Fruit fly (Drosophila melanogaster): Measurements from ENCODE around the gene Ip259.

The Ip259 gene

DNA sequence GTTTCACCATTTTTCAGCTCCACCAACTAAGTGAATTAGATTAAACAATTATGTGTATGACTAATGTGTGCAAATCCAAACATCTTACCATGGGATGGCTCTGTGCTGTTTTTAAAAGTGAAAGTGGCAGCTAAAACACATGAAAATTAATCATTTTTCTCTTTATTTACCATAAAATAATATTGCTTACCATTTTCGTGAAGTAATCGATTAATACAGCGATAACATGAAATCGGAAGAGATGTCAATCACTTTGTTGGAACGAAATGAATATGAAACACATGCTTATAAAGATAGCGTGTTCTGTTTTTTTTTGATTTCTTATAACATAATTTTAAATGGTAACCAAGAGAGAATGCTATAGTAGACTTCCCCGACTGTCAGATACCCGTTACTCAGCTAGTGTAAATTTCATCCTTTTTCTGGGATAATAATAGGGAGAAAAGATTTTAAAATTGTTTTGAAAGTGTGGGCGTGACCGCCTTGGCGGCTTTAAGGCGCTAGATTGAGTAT is 4.3 kb upstream of the Ip259 start (continued):
- TF ChIP-seq CG11456 (GFP tag; IDR thresholded peaks at IDR 0.05): no peak
- no peak for TF ChIP-seq tap (tag; optimal IDR thresholded peaks at IDR 0.05)
- TF ChIP-seq Sox100B (GFP tag; optimal IDR thresholded peaks at IDR 0.05): peak; percentile 3
- TF ChIP-seq CG2199 (GFP tag; IDR thresholded peaks at IDR 0.05): no peak
- no peak for TF ChIP-seq ap (GFP tag; IDR thresholded peaks at IDR 0.05)
- TF ChIP-seq wdn (GFP tag; IDR thresholded peaks at IDR 0.05): no peak
- no peak for TF ChIP-seq gfzf (GFP tag; optimal IDR thresholded peaks at IDR 0.05)
- TF ChIP-seq NK7.1 (GFP tag; optimal IDR thresholded peaks at IDR 0.05): no peak
- TF ChIP-seq CG32772 (GFP tag; IDR thresholded peaks at IDR 0.05): no peak
- TF ChIP-seq HLH3B (GFP tag; IDR thresholded peaks at IDR 0.05): no peak
- TF ChIP-seq sna (GFP tag; IDR thresholded peaks at IDR 0.05; ENCODE audit: partially characterized antibody): peak; percentile 58; the same call in 1 of the 2 replicates
- TF ChIP-seq zen2 (GFP tag; IDR thresholded peaks at IDR 0.05; ENCODE audit: partially characterized antibody): no peak
- no peak for TF ChIP-seq Aef1 (GFP tag; IDR thresholded peaks at IDR 0.05)
- TF ChIP-seq CG9609 (GFP tag; optimal IDR thresholded peaks at IDR 0.05): no peak
- no peak for TF ChIP-seq CG7786 (GFP tag; optimal IDR thresholded peaks at IDR 0.05)
- no peak for TF ChIP-seq ase (GFP tag; IDR thresholded peaks at IDR 0.05)
- peak; percentile 54 for TF ChIP-seq MESR4 (GFP tag; optimal IDR thresholded peaks at IDR 0.05)
- TF ChIP-seq mam (GFP tag; optimal IDR thresholded peaks at IDR 0.05): peak; percentile 25
- TF ChIP-seq Deaf1 (tag; optimal IDR thresholded peaks at IDR 0.05): no peak
- no peak for TF ChIP-seq run (tag; optimal IDR thresholded peaks at IDR 0.05)
- no peak for TF ChIP-seq CG5245 (GFP tag; optimal IDR thresholded peaks at IDR 0.05)
- TF ChIP-seq CG10654 (GFP tag; optimal IDR thresholded peaks at IDR 0.05): no peak
- no peak for TF ChIP-seq Fer2 (tag; optimal IDR thresholded peaks at IDR 0.05)
- TF ChIP-seq H15 (GFP tag; IDR thresholded peaks at IDR 0.05): no peak
- TF ChIP-seq CG6683 (GFP tag; optimal IDR thresholded peaks at IDR 0.05): no peak
- no peak for TF ChIP-seq dan (GFP tag; IDR thresholded peaks at IDR 0.05)
- no peak for TF ChIP-seq CG3163 (GFP tag; optimal IDR thresholded peaks at IDR 0.05)
- no peak for TF ChIP-seq CG4854 (GFP tag; optimal IDR thresholded peaks at IDR 0.05)
- TF ChIP-seq salm (tag; optimal IDR thresholded peaks at IDR 0.05): no peak
- no peak for TF ChIP-seq NC2α (GFP tag; optimal IDR thresholded peaks at IDR 0.05)
- TF ChIP-seq jumu (GFP tag; optimal IDR thresholded peaks at IDR 0.05): no peak
- TF ChIP-seq CG14014 (GFP tag; IDR thresholded peaks at IDR 0.05): no peak
- no peak for TF ChIP-seq da (GFP tag; optimal IDR thresholded peaks at IDR 0.05)
- no peak for TF ChIP-seq ssp (GFP tag; IDR thresholded peaks at IDR 0.05)
- no peak for TF ChIP-seq CG17328 (GFP tag; IDR thresholded peaks at IDR 0.05)
- no peak for TF ChIP-seq Stat92E (GFP tag; optimal IDR thresholded peaks at IDR 0.05)
- no peak for TF ChIP-seq CG11504 (tag; optimal IDR thresholded peaks at IDR 0.05)
- TF ChIP-seq Med (GFP tag): peak; percentile 59
- TF ChIP-seq CG6765 (GFP tag; optimal IDR thresholded peaks at IDR 0.05): no peak
- no peak for TF ChIP-seq so (GFP tag; IDR thresholded peaks at IDR 0.05)
- TF ChIP-seq hbn (GFP tag; IDR thresholded peaks at IDR 0.05; ENCODE audit: partially characterized antibody): no peak
- peak; percentile 67 for TF ChIP-seq HLH4C (GFP tag; IDR thresholded peaks at IDR 0.05; ENCODE audit: partially characterized antibody)
- no peak for TF ChIP-seq btn (GFP tag; optimal IDR thresholded peaks at IDR 0.05)
- no peak for TF ChIP-seq Mrtf (GFP tag; IDR thresholded peaks at IDR 0.05)
- peak; percentile 52 for TF ChIP-seq Sry-δ (GFP tag; optimal IDR thresholded peaks at IDR 0.05)
- TF ChIP-seq CG17359 (tag; optimal IDR thresholded peaks at IDR 0.05): no peak
- TF ChIP-seq fd102C (GFP tag; optimal IDR thresholded peaks at IDR 0.05): no peak
- no peak for TF ChIP-seq corto (GFP tag; optimal IDR thresholded peaks at IDR 0.05)
- no peak for TF ChIP-seq CG8281 (tag; optimal IDR thresholded peaks at IDR 0.05)
- TF ChIP-seq fru (optimal IDR thresholded peaks at IDR 0.05): no peak
- TF ChIP-seq ken (GFP tag; IDR thresholded peaks at IDR 0.05): no peak
- no peak for TF ChIP-seq CG8765 (GFP tag; IDR thresholded peaks at IDR 0.05)
